Fruit fly (Drosophila melanogaster) whole organism, embryonic: Measurements from ENCODE around the gene Or85a.

Source experiments
- CG11456 ChIP-seq: fragments of 200-800 bp; sonication (Bioruptor generic); IDR thresholded peaks from 3 replicates; pipeline ENCODE4 v1.3.6; 2022; ENCODE audit warnings: missing biosample characterization, missing genetic modification characterization
- CG11560 ChIP-seq: fragments of 200-800 bp; sonication (Bioruptor generic); IDR thresholded peaks from 3 replicates; pipeline ENCODE4 v1.3.6; 2022; ENCODE audit warnings: missing biosample characterization, missing genetic modification characterization
- CG12104 ChIP-seq: fragments of 200-800 bp; sonication (Bioruptor generic); optimal IDR thresholded peaks from 3 replicates; lab custom pipeline; 2016; ENCODE audit warnings: missing biosample characterization, missing genetic modification characterization
- CG12942 ChIP-seq: fragments of 200-800 bp; sonication (Bioruptor generic); optimal IDR thresholded peaks from 3 replicates; lab custom pipeline; 2016; ENCODE audit warnings: missing biosample characterization, missing genetic modification characterization
- CG13775 ChIP-seq: fragments of 200-800 bp; sonication (Bioruptor generic); optimal IDR thresholded peaks from 3 replicates; lab custom pipeline; 2017; ENCODE audit warnings: missing biosample characterization, mild to moderate bottlenecking, missing genetic modification characterization
- CG15269 ChIP-seq: fragments of 200-800 bp; sonication (Bioruptor generic); optimal IDR thresholded peaks from 2 replicates; lab custom pipeline; 2018; ENCODE audit warnings: missing biosample characterization, mild to moderate bottlenecking, missing genetic modification characterization, moderate library complexity
- CG15479 ChIP-seq: fragments of 200-800 bp; sonication (Bioruptor generic); optimal IDR thresholded peaks from 3 replicates; lab custom pipeline; 2019; ENCODE audit warnings: missing biosample characterization, mild to moderate bottlenecking, missing genetic modification characterization, moderate library complexity
- CG16815 ChIP-seq: fragments of 200-800 bp; sonication (Bioruptor generic); optimal IDR thresholded peaks from 3 replicates; lab custom pipeline; 2017; ENCODE audit warnings: missing biosample characterization, mild to moderate bottlenecking, missing genetic modification characterization
- CG2202 ChIP-seq: fragments of 200-800 bp; sonication (Bioruptor generic); optimal IDR thresholded peaks from 2 replicates; lab custom pipeline; 2018; ENCODE audit warnings: missing biosample characterization, mild to moderate bottlenecking, missing genetic modification characterization
- CG2889 ChIP-seq: fragments of 200-800 bp; sonication (Bioruptor generic); IDR thresholded peaks from 3 replicates; pipeline ENCODE4 v1.3.6; 2022; ENCODE audit warnings: missing biosample characterization, missing genetic modification characterization
- CG32767 ChIP-seq: fragments of 200-800 bp; sonication (Bioruptor generic); IDR thresholded peaks from 2 replicates; pipeline ENCODE4 v1.3.6; 2022; ENCODE audit warnings: missing biosample characterization, missing genetic modification characterization
- CG3726 ChIP-seq: fragments of 200-800 bp; sonication (Bioruptor generic); IDR thresholded peaks from 3 replicates; pipeline ENCODE4, ENCODE4 v1.3.6; 2022; ENCODE audit warnings: missing biosample characterization, missing genetic modification characterization
- CG3995 ChIP-seq: fragments of 200-800 bp; sonication (Bioruptor generic); optimal IDR thresholded peaks from 3 replicates; lab custom pipeline; 2016; ENCODE audit warnings: missing biosample characterization, missing genetic modification characterization
- CG43689 ChIP-seq: fragments of 200-800 bp; sonication (Bioruptor generic); IDR thresholded peaks from 2 replicates; pipeline ENCODE4 v1.3.6; 2022; ENCODE audit warnings: missing biosample characterization, missing genetic modification characterization
- CG4730 ChIP-seq: fragments of 200-800 bp; sonication (Bioruptor generic); IDR thresholded peaks from 2 replicates; pipeline ENCODE4 v1.3.6; 2022; ENCODE audit warnings: missing biosample characterization, missing genetic modification characterization
- CG6272 ChIP-seq: fragments of 200-800 bp; sonication (Bioruptor generic); IDR thresholded peaks from 2 replicates; pipeline ENCODE4 v1.3.6; 2022; ENCODE audit warnings: missing biosample characterization, missing genetic modification characterization
- CG6791 ChIP-seq: fragments of 200-800 bp; sonication (Bioruptor generic); IDR thresholded peaks from 3 replicates; pipeline ENCODE4 v1.3.6; 2022; ENCODE audit warnings: missing biosample characterization, missing genetic modification characterization; ENCODE audit not compliant: partially characterized antibody
- CG7556 ChIP-seq: fragments of 200-800 bp; sonication (Bioruptor generic); optimal IDR thresholded peaks from 2 replicates; lab custom pipeline; 2017; ENCODE audit warnings: missing biosample characterization, mild to moderate bottlenecking, missing genetic modification characterization
- CG8359 ChIP-seq: fragments of 200-800 bp; sonication (Bioruptor generic); optimal IDR thresholded peaks from 2 replicates; lab custom pipeline; 2017; ENCODE audit warnings: missing biosample characterization, mild to moderate bottlenecking, missing genetic modification characterization, borderline replicate concordance
- CG8765 ChIP-seq: fragments of 200-800 bp; sonication (Bioruptor generic); IDR thresholded peaks from 2 replicates; pipeline ENCODE4 v1.3.6; 2022; ENCODE audit warnings: missing biosample characterization, missing genetic modification characterization
- CG8924 ChIP-seq: fragments of 200-800 bp; optimal IDR thresholded peaks from 3 replicates; lab custom pipeline; 2019; ENCODE audit warnings: missing biosample characterization, mild to moderate bottlenecking, missing genetic modification characterization, moderate library complexity
- CG9797 ChIP-seq: fragments of 200-800 bp; sonication (Bioruptor generic); optimal IDR thresholded peaks from 3 replicates; lab custom pipeline; 2018; ENCODE audit warnings: missing biosample characterization, mild to moderate bottlenecking, missing genetic modification characterization
- Deaf1 ChIP-seq: fragments of 200-800 bp; optimal IDR thresholded peaks from 3 replicates; lab custom pipeline; 2019; ENCODE audit warnings: missing biosample characterization, mild to moderate bottlenecking, missing genetic modification characterization, moderate library complexity
- Fer1 ChIP-seq: fragments of 200-800 bp; sonication (Bioruptor generic); optimal IDR thresholded peaks from 2 replicates; lab custom pipeline; 2017; ENCODE audit warnings: missing biosample characterization, mild to moderate bottlenecking, missing genetic modification characterization
- Hr78 ChIP-seq, 2 experiments: fragments of 200-800 bp in 1 of 2; fragments of >200 bp in 1 of 2; sonication (Bioruptor generic) in 1 of 2; optimal IDR thresholded peaks; 2 replicates each; lab custom pipeline; 2017 to 2019; ENCODE audit warnings: missing biosample characterization in 2 of 2, missing genetic modification characterization in 2 of 2, mild to moderate bottlenecking in 1 of 2, moderate library complexity in 1 of 2
- Neu2 ChIP-seq: fragments of 200-800 bp; sonication (Bioruptor generic); optimal IDR thresholded peaks from 3 replicates; lab custom pipeline; 2016; ENCODE audit warnings: missing biosample characterization, missing genetic modification characterization, borderline replicate concordance
- Pdp1 ChIP-seq, 2 experiments: fragments of 200-800 bp; sonication (Bioruptor generic); optimal IDR thresholded peaks; 3 replicates each; lab custom pipeline; 2016; ENCODE audit warnings: missing biosample characterization in 2 of 2, missing genetic modification characterization in 2 of 2, mild to moderate bottlenecking in 1 of 2, moderate library complexity in 1 of 2
- Sox100B ChIP-seq: fragments of 200-800 bp; sonication (Bioruptor generic); optimal IDR thresholded peaks from 3 replicates; lab custom pipeline; 2018; ENCODE audit warnings: missing biosample characterization, mild to moderate bottlenecking, missing genetic modification characterization
- abd-A ChIP-seq: fragments of 200-800 bp; sonication (Bioruptor generic); optimal IDR thresholded peaks from 3 replicates; lab custom pipeline; 2019; ENCODE audit warnings: missing biosample characterization, mild to moderate bottlenecking, missing genetic modification characterization, moderate library complexity
- al ChIP-seq: fragments of 200-800 bp; sonication (Bioruptor generic); IDR thresholded peaks from 2 replicates; pipeline ENCODE4 v1.3.6; 2022; ENCODE audit warnings: missing biosample characterization, missing genetic modification characterization
- amos ChIP-seq: fragments of 200-800 bp; sonication (Bioruptor generic); IDR thresholded peaks from 2 replicates; pipeline ENCODE4 v1.3.6; 2022; ENCODE audit warnings: missing biosample characterization, missing genetic modification characterization; ENCODE audit not compliant: partially characterized antibody
- az2 ChIP-seq: fragments of 200-800 bp; sonication (Bioruptor generic); optimal IDR thresholded peaks from 3 replicates; lab custom pipeline; 2016; ENCODE audit warnings: missing biosample characterization, missing genetic modification characterization
- bsh ChIP-seq, 2 experiments: fragments of 200-800 bp; sonication (Bioruptor generic); optimal IDR thresholded peaks; 2 replicates each; lab custom pipeline; 2017 to 2018; ENCODE audit warnings: mild to moderate bottlenecking in 2 of 2, missing biosample characterization in 2 of 2, missing genetic modification characterization in 2 of 2, moderate library complexity in 1 of 2
- chinmo ChIP-seq: fragments of 200-800 bp; sonication (Bioruptor generic); IDR thresholded peaks from 4 replicates; pipeline ENCODE4 v1.3.6; 2022; ENCODE audit warnings: missing biosample characterization, missing genetic modification characterization; ENCODE audit not compliant: partially characterized antibody
- da ChIP-seq: fragments of 200-800 bp; sonication (Bioruptor generic); optimal IDR thresholded peaks from 2 replicates; lab custom pipeline; 2016; ENCODE audit warnings: missing biosample characterization, missing genetic modification characterization
- dpn ChIP-seq, 2 experiments: fragments of 200-800 bp; sonication (Bioruptor generic); optimal IDR thresholded peaks; 3 replicates each; lab custom pipeline; 2016; ENCODE audit warnings: missing biosample characterization in 2 of 2, missing genetic modification characterization in 2 of 2
- esg ChIP-seq: fragments of 200-800 bp; sonication (Bioruptor generic); conservative IDR thresholded peaks from 2 replicates; pipeline ENCODE4 v1.3.6; 2022; ENCODE audit warnings: missing biosample characterization, missing genetic modification characterization
- ewg ChIP-seq: fragments of 200-800 bp; sonication (Bioruptor generic); optimal IDR thresholded peaks from 3 replicates; lab custom pipeline; 2017; ENCODE audit warnings: mild to moderate bottlenecking, missing biosample characterization, missing genetic modification reagents, missing genetic modification characterization
- fd3F ChIP-seq: fragments of 200-800 bp; sonication (Bioruptor generic); optimal IDR thresholded peaks from 2 replicates; lab custom pipeline; 2018; ENCODE audit warnings: missing biosample characterization, mild to moderate bottlenecking, missing genetic modification characterization, moderate library complexity
- inv ChIP-seq: fragments of 200-800 bp; sonication (Bioruptor generic); IDR thresholded peaks from 2 replicates; pipeline ENCODE4 v1.3.6; 2022; ENCODE audit warnings: missing biosample characterization, missing genetic modification characterization; ENCODE audit not compliant: partially characterized antibody
- lilli ChIP-seq: fragments of 200-800 bp; sonication (Bioruptor generic); optimal IDR thresholded peaks from 3 replicates; lab custom pipeline; 2016; ENCODE audit warnings: missing biosample characterization, missing genetic modification characterization
- nom ChIP-seq: fragments of 200-800 bp; sonication (Bioruptor generic); optimal IDR thresholded peaks from 2 replicates; lab custom pipeline; 2017; ENCODE audit warnings: missing biosample characterization, missing genetic modification characterization, mild to moderate bottlenecking, moderate library complexity, missing genetic modification reagents
- peb ChIP-seq: fragments of 200-800 bp; sonication (Bioruptor generic); IDR thresholded peaks from 2 replicates; pipeline ENCODE4 v1.3.6; 2022; ENCODE audit warnings: missing biosample characterization, missing genetic modification characterization
- row ChIP-seq: fragments of 200-800 bp; sonication (Bioruptor generic); IDR thresholded peaks from 3 replicates; pipeline ENCODE4 v1.3.6; 2022; ENCODE audit warnings: missing biosample characterization, missing genetic modification characterization
- run ChIP-seq: fragments of 200-800 bp; sonication (Bioruptor generic); optimal IDR thresholded peaks from 3 replicates; lab custom pipeline; 2018; ENCODE audit warnings: missing biosample characterization, mild to moderate bottlenecking, missing genetic modification characterization
- slbo ChIP-seq: fragments of 200-800 bp; sonication (Bioruptor generic); IDR thresholded peaks from 2 replicates; pipeline ENCODE4 v1.3.6; 2022; ENCODE audit warnings: missing biosample characterization, missing genetic modification characterization
- sna ChIP-seq: fragments of 200-800 bp; sonication (Bioruptor generic); IDR thresholded peaks from 2 replicates; pipeline ENCODE4 v1.3.6; 2022; ENCODE audit warnings: missing biosample characterization, missing genetic modification characterization; ENCODE audit not compliant: partially characterized antibody
- ssp ChIP-seq: fragments of 200-800 bp; sonication (Bioruptor generic); IDR thresholded peaks from 2 replicates; pipeline ENCODE4 v1.3.6; 2022; ENCODE audit warnings: missing biosample characterization, missing genetic modification characterization
- unpg ChIP-seq: fragments of 200-800 bp; sonication (Bioruptor generic); optimal IDR thresholded peaks from 3 replicates; lab custom pipeline; 2018; ENCODE audit warnings: missing biosample characterization, mild to moderate bottlenecking, missing genetic modification characterization, moderate library complexity
- usp ChIP-seq: fragments of >200 bp; optimal IDR thresholded peaks from 2 replicates; lab custom pipeline; 2017; ENCODE audit warnings: missing biosample characterization, missing genetic modification characterization
- yki ChIP-seq: fragments of >200 bp; optimal IDR thresholded peaks from 3 replicates; lab custom pipeline; 2018

The Or85a gene

dm6 chr3R:8354969-8355368 lies 33.4 kb downstream of the Or85a start (continued):
- TF ChIP-seq usp (GFP tag; lab: Kevin White, UChicago) (no peak), CG16815 (GFP tag; lab: Kevin White, UChicago) (no peak), dpn (GFP tag; optimal IDR thresholded peaks at IDR 0.05; lab: Kevin White, UChicago) (no peak), sna (GFP tag; lab: Robert Waterston, UW) (no peak), ewg (GFP tag; lab: Kevin White, UChicago) (no peak), CG2889 (GFP tag; lab: Robert Waterston, UW) (no peak), CG8765 (no peak), esg (GFP tag; lab: Robert Waterston, UW) (peak; percentile 57), CG8924 (tag; lab: Kevin White, UChicago) (no peak), az2 (GFP tag; lab: Kevin White, UChicago) (no peak), CG11560 (tag; lab: Robert Waterston, UW) (no peak), CG11456 (no peak), Neu2 (GFP tag; lab: Kevin White, UChicago) (no peak), row (GFP tag; lab: Robert Waterston, UW) (no peak), abd-A (no peak), Sox100B (GFP tag; lab: Kevin White, UChicago) (no peak), peb (GFP tag; lab: Robert Waterston, UW) (no peak), inv (GFP tag; lab: Robert Waterston, UW) (no peak), Deaf1 (tag; lab: Kevin White, UChicago) (no peak), CG7556 (GFP tag; lab: Kevin White, UChicago) (no peak), CG43689 (GFP tag; lab: Robert Waterston, UW) (no peak), CG32767 (no peak; the same call in 1 of the 2 replicates), lilli (GFP tag; lab: Kevin White, UChicago) (no peak), CG6791 (GFP tag; lab: Robert Waterston, UW) (no peak), chinmo (GFP tag; lab: Robert Waterston, UW) (no peak), slbo (GFP tag; lab: Robert Waterston, UW) (0 out of 2 replicates have a peak, but pooled peaks have one; percentile 7), CG3726 (GFP tag; lab: Robert Waterston, UW) (no peak), CG15269 (tag; lab: Kevin White, UChicago) (peak; percentile 20), fd3F (no peak), CG2202 (tag; lab: Kevin White, UChicago) (no peak), CG8359 (GFP tag; lab: Kevin White, UChicago) (no peak), ssp (GFP tag; lab: Robert Waterston, UW) (no peak), CG15479 (GFP tag; lab: Kevin White, UChicago) (no peak), CG13775 (no peak), nom (GFP tag; lab: Kevin White, UChicago) (peak; percentile 51), CG9797 (no peak), Pdp1 (GFP tag; optimal IDR thresholded peaks at IDR 0.05; lab: Kevin White, UChicago) (no peak), Fer1 (GFP tag; lab: Kevin White, UChicago) (no peak), CG4730 (GFP tag; lab: Robert Waterston, UW) (no peak), al (GFP tag; lab: Robert Waterston, UW) (no peak), run (tag; lab: Kevin White, UChicago) (no peak), CG12104 (no peak), CG3995 (GFP tag; lab: Kevin White, UChicago) (no peak), amos (GFP tag; lab: Robert Waterston, UW) (no peak), da (GFP tag; lab: Kevin White, UChicago) (peak; percentile 9), Hr78 (GFP tag; optimal IDR thresholded peaks at IDR 0.05; lab: Kevin White, UChicago) (no peak), CG12942 (no peak), yki (no peak), bsh (GFP tag; optimal IDR thresholded peaks at IDR 0.05; lab: Kevin White, UChicago) (peak in 1 of 2 experiments; percentile 10), CG6272 (GFP tag; lab: Robert Waterston, UW) (no peak), unpg (GFP tag; lab: Kevin White, UChicago) (peak; percentile 61)
